Worm (Caenorhabditis elegans) whole organism, mixed stage, embryonic: ENCODE measurements around the gene nas-20.

ENCODE experiments used
- M03D4.4 ChIP-seq: sonication (generic microtip); optimal IDR thresholded peaks from 2 replicates; lab custom pipeline; 2017; ENCODE audit warnings: mild to moderate bottlenecking, missing genetic modification characterization, missing compliant biosample characterization
- bed-3 ChIP-seq: fragments of 200-800 bp; sonication (Bioruptor generic); optimal IDR thresholded peaks from 3 replicates; lab custom pipeline; 2018; ENCODE audit warnings: mild to moderate bottlenecking, missing genetic modification characterization, moderate library complexity, missing compliant biosample characterization
- ceh-39 ChIP-seq: fragments of 150-350 bp; optimal IDR thresholded peaks from 2 replicates; lab custom pipeline; 2014; ENCODE audit warnings: missing biosample characterization, missing genetic modification characterization
- ceh-83 ChIP-seq: fragments of 200-800 bp; sonication (Bioruptor generic); optimal IDR thresholded peaks from 2 replicates; lab custom pipeline; 2018; ENCODE audit warnings: mild to moderate bottlenecking, missing genetic modification characterization, missing compliant biosample characterization
- ces-1 ChIP-seq: fragments of 150-350 bp; optimal IDR thresholded peaks from 2 replicates; lab custom pipeline; 2014; ENCODE audit warnings: missing biosample characterization, missing genetic modification reagents, missing genetic modification characterization
- cnd-1 ChIP-seq: fragments of 200-800 bp; sonication (Bioruptor generic); optimal IDR thresholded peaks from 2 replicates; lab custom pipeline; 2018; ENCODE audit warnings: mild to moderate bottlenecking, missing genetic modification characterization, missing compliant biosample characterization
- drap-1 ChIP-seq: fragments of 200-800 bp; sonication (Bioruptor generic); optimal IDR thresholded peaks from 3 replicates; lab custom pipeline; 2018; ENCODE audit warnings: mild to moderate bottlenecking, missing genetic modification characterization, missing compliant biosample characterization
- elt-1 ChIP-seq: sonication (generic microtip); optimal IDR thresholded peaks from 2 replicates; lab custom pipeline; 2017; ENCODE audit warnings: missing genetic modification characterization, mild to moderate bottlenecking, missing compliant biosample characterization, antibody characterized with exemption, moderate library complexity, borderline replicate concordance; ENCODE audit not compliant: insufficient read depth
- elt-3 ChIP-seq: fragments of 150-350 bp; optimal IDR thresholded peaks from 2 replicates; lab custom pipeline; 2014; ENCODE audit warnings: missing biosample characterization, missing genetic modification characterization
- ham-2 ChIP-seq: fragments of 200-800 bp; sonication (Bioruptor generic); optimal IDR thresholded peaks from 2 replicates; lab custom pipeline; 2018; ENCODE audit warnings: mild to moderate bottlenecking, missing genetic modification characterization, missing compliant biosample characterization
- hlh-1 ChIP-seq: fragments of 150-350 bp; optimal IDR thresholded peaks from 2 replicates; lab custom pipeline; 2014; ENCODE audit warnings: missing biosample characterization, missing genetic modification reagents, missing genetic modification characterization
- lin-13 ChIP-seq: fragments of 150-350 bp; optimal IDR thresholded peaks from 2 replicates; lab custom pipeline; 2014; ENCODE audit warnings: missing biosample characterization, missing genetic modification characterization
- lin-32 ChIP-seq: fragments of 200-800 bp; sonication (Bioruptor generic); optimal IDR thresholded peaks from 2 replicates; lab custom pipeline; 2018; ENCODE audit warnings: mild to moderate bottlenecking, missing genetic modification characterization, missing compliant biosample characterization
- lsy-2 ChIP-seq: fragments of 150-350 bp; optimal IDR thresholded peaks from 2 replicates; lab custom pipeline; 2014; ENCODE audit warnings: missing biosample characterization, missing genetic modification characterization
- mab-5 ChIP-seq: fragments of 150-350 bp; optimal IDR thresholded peaks from 2 replicates; lab custom pipeline; 2014; ENCODE audit warnings: missing biosample characterization, missing genetic modification characterization
- mep-1 ChIP-seq: fragments of 150-350 bp; optimal IDR thresholded peaks from 2 replicates; lab custom pipeline; 2017; ENCODE audit warnings: missing biosample characterization, missing genetic modification reagents, missing genetic modification characterization, inconsistent platforms
- mls-2 ChIP-seq: sonication (generic microtip); optimal IDR thresholded peaks from 2 replicates; lab custom pipeline; 2016; ENCODE audit warnings: mild to moderate bottlenecking, missing genetic modification characterization, moderate library complexity, missing compliant biosample characterization
- nhr-12 ChIP-seq: fragments of 150-350 bp; optimal IDR thresholded peaks from 2 replicates; lab custom pipeline; 2014; ENCODE audit warnings: missing biosample characterization, missing genetic modification characterization
- nhr-2 ChIP-seq: fragments of 150-350 bp; optimal IDR thresholded peaks from 2 replicates; lab custom pipeline; 2014; ENCODE audit warnings: missing biosample characterization, missing genetic modification characterization
- nhr-237 ChIP-seq: fragments of 150-350 bp; optimal IDR thresholded peaks from 2 replicates; lab custom pipeline; 2014; ENCODE audit warnings: missing biosample characterization, missing genetic modification characterization
- nhr-76 ChIP-seq: sonication (generic microtip); optimal IDR thresholded peaks from 2 replicates; lab custom pipeline; 2017; ENCODE audit warnings: missing biosample characterization, missing genetic modification characterization
- sem-2 ChIP-seq: fragments of 200-800 bp; sonication (Bioruptor generic); optimal IDR thresholded peaks from 2 replicates; lab custom pipeline; 2018; ENCODE audit warnings: mild to moderate bottlenecking, missing genetic modification characterization, missing compliant biosample characterization
- snpc-4 ChIP-seq: fragments of 150-350 bp; optimal IDR thresholded peaks from 2 replicates; lab custom pipeline; 2014; ENCODE audit warnings: missing biosample characterization, missing genetic modification characterization
- sptf-1 ChIP-seq: sonication (generic microtip); optimal IDR thresholded peaks from 2 replicates; lab custom pipeline; 2017; ENCODE audit warnings: mild to moderate bottlenecking, missing genetic modification characterization, moderate library complexity, missing compliant biosample characterization
- tbx-8 ChIP-seq: fragments of 200-800 bp; sonication (Bioruptor generic); optimal IDR thresholded peaks from 2 replicates; lab custom pipeline; 2018; ENCODE audit warnings: mild to moderate bottlenecking, missing genetic modification characterization, moderate library complexity, missing compliant biosample characterization
- unc-120 ChIP-seq: sonication (generic microtip); optimal IDR thresholded peaks from 2 replicates; lab custom pipeline; 2017; ENCODE audit warnings: missing genetic modification characterization, missing compliant biosample characterization; ENCODE audit not compliant: poor library complexity, severe bottlenecking
- unc-39 ChIP-seq: fragments of 150-350 bp; optimal IDR thresholded peaks from 2 replicates; lab custom pipeline; 2014; ENCODE audit warnings: missing biosample characterization, missing genetic modification characterization
- zip-8 ChIP-seq: fragments of 150-350 bp; optimal IDR thresholded peaks from 2 replicates; lab custom pipeline; 2014; ENCODE audit warnings: missing biosample characterization, missing genetic modification characterization
- ztf-11 ChIP-seq: fragments of 150-350 bp; optimal IDR thresholded peaks from 2 replicates; lab custom pipeline; 2014; ENCODE audit warnings: missing biosample characterization, missing genetic modification characterization

The nas-20 gene

DNA sequence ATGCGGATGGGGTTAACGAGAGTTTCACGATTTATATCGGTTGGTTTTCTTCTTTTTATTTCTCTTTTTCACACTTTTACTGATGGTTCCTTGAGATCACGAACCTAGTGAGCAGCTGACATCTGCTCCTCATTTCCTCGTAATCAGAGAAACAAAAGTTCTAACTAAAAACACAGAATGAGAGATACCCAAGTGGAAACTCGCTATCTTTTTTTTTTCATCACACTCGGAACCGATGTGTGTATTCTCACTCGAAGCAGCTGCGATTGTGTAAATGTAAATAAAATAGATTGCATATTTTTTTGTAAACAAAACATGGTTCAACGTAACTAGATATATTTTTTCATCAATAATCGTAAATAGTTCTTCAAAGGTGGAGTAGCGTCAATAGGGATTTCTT, 34.2 kb upstream of the nas-20 start:
- TF ChIP-seq elt-3 (tag; lab: Kevin White, UChicago) (no peak), nhr-12 (tag; lab: Kevin White, UChicago) (no peak), tbx-8 (GFP tag; lab: Kevin White, UChicago) (no peak), ztf-11 (tag; lab: Kevin White, UChicago) (no peak), hlh-1 (tag; lab: Kevin White, UChicago) (peak; percentile 82), unc-120 (tag; lab: Kevin White, UChicago) (peak; percentile 55)

DNA sequence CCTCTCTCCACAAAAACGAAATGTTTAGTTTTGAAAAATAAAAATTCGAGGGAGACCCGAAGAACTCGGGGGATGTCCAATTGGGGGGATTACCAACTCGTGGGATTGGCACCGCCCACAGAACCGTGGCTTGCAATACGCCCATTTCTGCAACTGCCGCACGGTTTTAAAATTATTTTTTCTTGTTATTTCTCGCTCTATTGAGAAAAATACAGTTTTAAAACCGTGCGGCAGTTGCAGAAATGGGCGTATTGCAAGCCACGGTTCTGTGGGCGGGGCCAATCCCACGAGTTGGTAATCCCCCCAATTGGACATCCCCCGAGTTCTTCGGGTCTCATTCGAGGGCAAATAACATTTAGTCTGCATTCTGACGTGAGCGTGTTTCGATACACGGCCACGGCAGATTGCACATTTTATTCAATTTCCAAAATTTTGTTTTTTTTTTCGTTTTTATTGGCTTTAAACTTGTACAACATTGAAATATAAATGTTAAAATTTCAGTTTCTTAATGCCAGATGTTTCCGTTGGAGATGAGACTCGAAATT, 32.8 kb upstream of the nas-20 start, which contains the start of the genes C55A6.1 and C55A6.10:
Gene C55A6.1, minus strand, starts transcription at position 116 of the 545 bp plus-strand sequence.
Gene C55A6.10, plus strand, starts transcription at position 495 of the 545 bp plus-strand sequence.
- TF ChIP-seq lsy-2 (peak; percentile 31), ces-1 (GFP tag; lab: Kevin White, UChicago) (peak; percentile 68), sptf-1 (tag; lab: Kevin White, UChicago) (peak; percentile 41), hlh-1 (tag; lab: Kevin White, UChicago) (peak; percentile 1), drap-1 (GFP tag; lab: Kevin White, UChicago) (peak; percentile 43), cnd-1 (tag; lab: Kevin White, UChicago) (peak; percentile 25), nhr-237 (tag; lab: Kevin White, UChicago) (peak; percentile 10), lin-13 (peak; percentile 12), mep-1 (tag; lab: Kevin White, UChicago) (peak; percentile 36), M03D4.4 (tag; lab: Kevin White, UChicago) (peak; percentile 1)
- TF ChIP-seq, all 35 proteins: peak for 10; not testable (repeated sequence) for 25

DNA sequence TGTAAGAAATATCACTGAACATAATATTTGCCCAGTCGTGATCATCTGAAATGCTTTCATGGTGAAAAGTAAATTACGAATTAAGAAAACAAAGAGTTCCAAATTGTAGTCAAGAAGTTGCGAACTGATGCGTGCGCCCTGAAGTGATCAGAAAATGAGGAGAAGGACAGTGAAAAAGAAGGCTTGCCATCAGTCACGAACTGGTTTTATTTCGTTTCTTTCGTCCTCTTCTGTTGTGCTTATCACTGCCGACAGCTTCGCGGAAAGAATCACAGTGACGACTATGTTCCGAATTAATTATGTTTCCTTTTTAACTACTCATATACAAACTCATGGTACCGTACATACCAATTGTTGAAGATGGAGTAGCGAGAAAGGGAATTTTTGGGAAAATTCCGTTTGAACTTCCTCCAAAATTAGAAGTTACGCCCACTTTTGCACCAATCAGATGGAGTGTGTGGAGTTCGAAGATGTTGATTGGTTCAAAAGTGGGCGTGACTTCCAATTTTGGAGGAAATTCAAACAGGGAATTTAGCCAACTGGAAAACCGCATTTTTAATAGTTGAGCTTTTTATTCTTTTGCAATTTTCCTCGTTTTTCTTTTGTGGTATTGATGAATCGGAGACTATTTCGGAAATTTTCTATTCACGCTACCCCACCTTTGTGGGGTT, 31.1 kb upstream of the nas-20 start, which contains the start of gene C55A6.12:
Gene C55A6.12, minus strand, starts transcription at position 51 of the 671 bp plus-strand sequence.
- TF ChIP-seq ceh-83 (GFP tag; lab: Kevin White, UChicago) (no peak), snpc-4 (tag; lab: Kevin White, UChicago) (no peak), unc-39 (tag; lab: Kevin White, UChicago) (no peak)

DNA sequence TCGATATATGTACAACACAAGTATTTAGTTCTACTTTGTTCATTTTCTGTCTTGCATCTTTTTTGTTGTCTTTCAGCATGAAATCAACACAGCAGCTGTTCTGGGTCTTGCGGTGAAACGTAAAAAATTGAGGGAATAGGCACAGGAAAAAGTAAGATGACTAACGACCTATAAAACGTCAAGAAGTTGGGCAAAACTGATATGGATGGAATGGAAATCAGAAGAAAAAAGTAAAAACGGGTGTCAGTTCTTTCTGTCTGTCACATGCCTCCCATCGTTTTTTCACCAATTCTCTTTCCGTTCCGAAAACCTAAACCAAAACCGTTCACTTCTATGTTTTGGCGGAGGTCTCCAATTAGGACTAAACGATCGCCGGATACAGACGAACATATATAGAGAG, 28.9 kb upstream of the nas-20 start:
- TF ChIP-seq lsy-2 (no peak), zip-8 (tag; lab: Kevin White, UChicago) (no peak), cnd-1 (tag; lab: Kevin White, UChicago) (no peak)

DNA sequence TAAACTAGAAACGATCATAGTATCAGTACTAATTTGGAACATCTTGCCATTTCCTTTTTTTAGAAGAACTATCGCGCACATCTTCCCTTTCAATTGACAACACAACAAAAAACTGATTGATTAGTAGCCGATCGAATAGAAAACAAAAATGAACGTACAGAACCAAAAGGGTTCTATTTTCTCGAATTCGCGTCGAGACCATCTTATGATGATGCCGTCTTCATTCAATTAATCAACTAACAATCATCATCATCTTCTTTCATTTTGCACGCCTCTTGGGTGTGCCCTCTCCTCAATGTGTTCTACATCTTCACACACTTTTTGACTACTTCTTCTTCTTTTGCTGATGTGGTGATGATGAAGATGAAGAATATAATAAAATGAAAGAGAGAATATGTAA, 27.7 kb upstream of the nas-20 start:
- TF ChIP-seq zip-8 (tag; lab: Kevin White, UChicago) = no peak
- TF ChIP-seq bed-3 (GFP tag; lab: Kevin White, UChicago) = no peak
- no peak for TF ChIP-seq cnd-1 (tag; lab: Kevin White, UChicago)
- TF ChIP-seq sem-2 (GFP tag; lab: Kevin White, UChicago) = no peak
- no peak for TF ChIP-seq nhr-237 (tag; lab: Kevin White, UChicago)
- no peak for TF ChIP-seq lin-32 (GFP tag; lab: Kevin White, UChicago)
- TF ChIP-seq hlh-1 (tag; lab: Kevin White, UChicago) = no peak
- TF ChIP-seq elt-3 (tag; lab: Kevin White, UChicago) = no peak
- no peak for TF ChIP-seq ceh-39 (tag; lab: Kevin White, UChicago)
- TF ChIP-seq ceh-83 (GFP tag; lab: Kevin White, UChicago) = no peak
- TF ChIP-seq nhr-76 (tag; lab: Kevin White, UChicago) = no peak
- TF ChIP-seq drap-1 (GFP tag; lab: Kevin White, UChicago) = no peak
- TF ChIP-seq lsy-2 = no peak

DNA sequence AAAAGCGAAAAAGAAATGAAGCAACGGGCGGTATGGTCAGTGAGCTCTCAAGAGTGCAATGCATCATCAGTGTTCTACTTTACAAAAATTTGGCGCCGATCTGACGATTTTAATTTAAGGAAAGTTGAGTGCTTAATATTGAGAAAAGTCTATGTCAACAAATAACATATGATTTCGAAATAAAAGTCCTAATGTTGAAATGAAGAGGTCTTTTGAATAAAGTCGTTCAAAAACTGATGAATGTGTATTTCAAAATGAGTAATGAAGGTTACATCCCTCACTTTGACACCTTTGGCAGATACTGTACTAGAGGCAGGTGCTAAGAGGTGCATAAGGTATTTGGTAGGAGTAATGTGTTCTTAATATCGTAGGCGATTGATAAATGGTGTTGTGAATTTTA, 25.4 kb upstream of the nas-20 start:
- TF ChIP-seq nhr-2 (tag; lab: Kevin White, UChicago) (no peak), elt-1 (no peak), bed-3 (GFP tag; lab: Kevin White, UChicago) (no peak), ztf-11 (tag; lab: Kevin White, UChicago) (no peak), drap-1 (GFP tag; lab: Kevin White, UChicago) (no peak), mab-5 (tag; lab: Kevin White, UChicago) (no peak), lin-13 (no peak), ham-2 (GFP tag; lab: Kevin White, UChicago) (no peak), mls-2 (tag; lab: Kevin White, UChicago) (no peak), ces-1 (GFP tag; lab: Kevin White, UChicago) (no peak), cnd-1 (tag; lab: Kevin White, UChicago) (no peak), sptf-1 (tag; lab: Kevin White, UChicago) (no peak), sem-2 (GFP tag; lab: Kevin White, UChicago) (no peak), lsy-2 (no peak)
